Worm (Caenorhabditis elegans) whole organism, L4 larva: ENCODE data around the gene lgc-18.

ENCODE experiments used
- F26F4.8 ChIP-seq: fragments of 200-800 bp; sonication (Bioruptor generic); conservative IDR thresholded peaks from 2 replicates; pipeline ENCODE4 v1.3.6; 2022; ENCODE audit warnings: missing genetic modification characterization, missing compliant biosample characterization
- F44E2.7 ChIP-seq: fragments of 200-800 bp; sonication (Bioruptor generic); IDR thresholded peaks from 2 replicates; pipeline ENCODE4 v2.1.2; 2022; ENCODE audit warnings: missing genetic modification characterization, missing compliant biosample characterization
- R02D3.7 ChIP-seq: fragments of 150-350 bp; sonication (generic microtip); optimal IDR thresholded peaks from 3 replicates; lab custom pipeline; 2014; ENCODE audit warnings: missing biosample characterization, missing genetic modification characterization
- T20F7.1 ChIP-seq: fragments of 200-800 bp; sonication (Bioruptor generic); optimal IDR thresholded peaks from 2 replicates; lab custom pipeline; 2018; ENCODE audit warnings: mild to moderate bottlenecking, missing genetic modification characterization, missing compliant biosample characterization
- T26A8.4 ChIP-seq: fragments of 200-800 bp; sonication (Bioruptor generic); IDR thresholded peaks from 2 replicates; pipeline ENCODE4 v1.3.6; 2022; ENCODE audit warnings: missing genetic modification characterization, missing compliant biosample characterization
- Y105C5A.15 ChIP-seq: fragments of 200-800 bp; sonication (Bioruptor generic); IDR thresholded peaks from 2 replicates; pipeline ENCODE4 v1.3.6; 2022; ENCODE audit warnings: missing genetic modification characterization, missing compliant biosample characterization
- Y5F2A.4 ChIP-seq: fragments of 200-800 bp; sonication (Bioruptor generic); optimal IDR thresholded peaks from 2 replicates; lab custom pipeline; 2018; ENCODE audit warnings: mild to moderate bottlenecking, missing genetic modification characterization, missing compliant biosample characterization
- Y75B8A.6 ChIP-seq: fragments of 200-800 bp; sonication (Bioruptor generic); IDR thresholded peaks from 2 replicates; pipeline ENCODE4 v1.3.6; 2022; ENCODE audit warnings: missing genetic modification reagents, missing genetic modification characterization, missing compliant biosample characterization
- ZK546.5 ChIP-seq, 2 experiments: sonication (generic microtip); optimal IDR thresholded peaks; 2 replicates each; lab custom pipeline; 2017; ENCODE audit warnings: missing biosample characterization in 2 of 2, missing genetic modification characterization in 2 of 2
- aha-1 ChIP-seq: fragments of 150-350 bp; peaks from one replicate; lab custom pipeline; 2014; ENCODE audit warnings: missing biosample characterization, missing genetic modification characterization
- aly-2 ChIP-seq: sonication (generic microtip); optimal IDR thresholded peaks from 2 replicates; lab custom pipeline; 2018; ENCODE audit warnings: missing biosample characterization, missing genetic modification characterization
- ama-1 ChIP-seq: fragments of 150-350 bp; optimal IDR thresholded peaks from 2 replicates; lab custom pipeline; 2014; ENCODE audit warnings: inconsistent platforms, mixed read lengths
- arid-1 ChIP-seq: fragments of 200-800 bp; sonication (Bioruptor generic); conservative IDR thresholded peaks from 2 replicates; pipeline ENCODE4 v1.3.6; 2022; ENCODE audit warnings: missing genetic modification reagents, missing genetic modification characterization, missing compliant biosample characterization
- attf-4 ChIP-seq: sonication (generic microtip); optimal IDR thresholded peaks from 3 replicates; lab custom pipeline; 2017; ENCODE audit warnings: missing biosample characterization, missing genetic modification characterization
- ceh-28 ChIP-seq: fragments of 150-350 bp; optimal IDR thresholded peaks from 2 replicates; lab custom pipeline; 2014; ENCODE audit warnings: missing biosample characterization, missing genetic modification reagents, missing genetic modification characterization
- ceh-62 ChIP-seq: sonication (generic microtip); optimal IDR thresholded peaks from 2 replicates; lab custom pipeline; 2017; ENCODE audit warnings: missing biosample characterization, missing genetic modification characterization
- ces-1 ChIP-seq: fragments of 150-350 bp; sonication (generic microtip); optimal IDR thresholded peaks from 4 replicates; lab custom pipeline; 2014; ENCODE audit warnings: missing biosample characterization, missing genetic modification reagents, missing genetic modification characterization
- daf-16 ChIP-seq, 3 experiments: sonication (generic microtip); optimal IDR thresholded peaks; 2 replicates each; lab custom pipeline; 2016 to 2017; ENCODE audit warnings: missing genetic modification characterization in 3 of 3, missing genetic modification reagents in 3 of 3, mild to moderate bottlenecking in 2 of 3, missing compliant biosample characterization in 2 of 3, missing biosample characterization in 1 of 3, moderate library complexity in 1 of 3
- daf-19 ChIP-seq: fragments of 200-800 bp; sonication (Bioruptor generic); conservative IDR thresholded peaks from 2 replicates; pipeline ENCODE4 v1.3.6; 2022; ENCODE audit warnings: missing genetic modification characterization, missing compliant biosample characterization
- daf-8 ChIP-seq: fragments of 200-800 bp; sonication (Bioruptor generic); IDR thresholded peaks from 2 replicates; pipeline ENCODE4 v1.3.6; 2022; ENCODE audit warnings: missing genetic modification characterization, missing compliant biosample characterization
- dmd-6 ChIP-seq: fragments of 200-800 bp; sonication (Bioruptor generic); IDR thresholded peaks from 2 replicates; pipeline ENCODE4 v1.3.6; 2022; ENCODE audit warnings: missing genetic modification reagents, missing genetic modification characterization, missing compliant biosample characterization
- dmd-8 ChIP-seq: fragments of 200-800 bp; sonication (Bioruptor generic); IDR thresholded peaks from 2 replicates; pipeline ENCODE4 v1.3.6; 2022; ENCODE audit warnings: missing genetic modification characterization, missing compliant biosample characterization
- dpl-1 ChIP-seq: fragments of 150-350 bp; optimal IDR thresholded peaks from 2 replicates; lab custom pipeline; 2014; ENCODE audit warnings: missing biosample characterization, missing genetic modification reagents, missing genetic modification characterization
- duxl-1 ChIP-seq: sonication (generic microtip); optimal IDR thresholded peaks from 2 replicates; lab custom pipeline; 2016; ENCODE audit warnings: mild to moderate bottlenecking, missing genetic modification characterization, moderate library complexity, missing compliant biosample characterization; ENCODE audit not compliant: poor library complexity
- dve-1 ChIP-seq: sonication (generic microtip); optimal IDR thresholded peaks from 2 replicates; lab custom pipeline; 2017; ENCODE audit warnings: antibody characterized with exemption, mild to moderate bottlenecking, missing genetic modification characterization, missing compliant biosample characterization; ENCODE audit not compliant: insufficient read depth
- egl-27 ChIP-seq: sonication (generic microtip); optimal IDR thresholded peaks from 3 replicates; lab custom pipeline; 2017; ENCODE audit warnings: missing biosample characterization, missing genetic modification reagents, missing genetic modification characterization
- fkh-10 ChIP-seq: fragments of 150-350 bp; optimal IDR thresholded peaks from 2 replicates; lab custom pipeline; 2014; ENCODE audit warnings: missing biosample characterization, missing genetic modification reagents, missing genetic modification characterization
- fos-1 ChIP-seq: fragments of 150-350 bp; optimal IDR thresholded peaks from 2 replicates; lab custom pipeline; 2014; ENCODE audit warnings: missing biosample characterization, missing genetic modification characterization
- hif-1 ChIP-seq, 2 experiments: sonication (generic microtip); optimal IDR thresholded peaks; 2 replicates each; lab custom pipeline; 2016 to 2017; ENCODE audit warnings: missing compliant biosample characterization in 2 of 2, missing genetic modification characterization in 2 of 2, missing genetic modification reagents in 2 of 2, missing genotype in 2 of 2, mild to moderate bottlenecking in 1 of 2
- hlh-11 ChIP-seq: fragments of 200-800 bp; sonication (Bioruptor generic); optimal IDR thresholded peaks from 2 replicates; lab custom pipeline; 2018; ENCODE audit warnings: mild to moderate bottlenecking, missing genetic modification characterization, missing compliant biosample characterization
- lin-13 ChIP-seq: fragments of 150-350 bp; optimal IDR thresholded peaks from 2 replicates; lab custom pipeline; 2014; ENCODE audit warnings: missing biosample characterization, missing genetic modification reagents, missing genetic modification characterization
- lin-15B ChIP-seq: fragments of 150-350 bp; sonication (generic microtip); optimal IDR thresholded peaks from 3 replicates; lab custom pipeline; 2014; ENCODE audit warnings: missing biosample characterization, missing genetic modification characterization
- lin-29 ChIP-seq: fragments of 200-800 bp; sonication (Bioruptor generic); IDR thresholded peaks from 2 replicates; pipeline ENCODE4 v1.3.6; 2022; ENCODE audit warnings: missing genetic modification reagents, missing genetic modification characterization, missing compliant biosample characterization
- mes-2 ChIP-seq: sonication (generic microtip); optimal IDR thresholded peaks from 2 replicates; lab custom pipeline; 2016; ENCODE audit warnings: missing genotype, mild to moderate bottlenecking, missing genetic modification characterization, missing compliant biosample characterization; ENCODE audit not compliant: poor library complexity, severe bottlenecking
- nhr-102 ChIP-seq: sonication (generic microtip); optimal IDR thresholded peaks from 2 replicates; lab custom pipeline; 2016; ENCODE audit warnings: mild to moderate bottlenecking, missing genetic modification characterization, moderate library complexity, missing compliant biosample characterization
- nhr-28 ChIP-seq: fragments of 150-350 bp; optimal IDR thresholded peaks from 2 replicates; lab custom pipeline; 2014; ENCODE audit warnings: missing biosample characterization, missing genetic modification characterization
- nhr-48 ChIP-seq: sonication (generic microtip); optimal IDR thresholded peaks from 2 replicates; lab custom pipeline; 2016; ENCODE audit warnings: mild to moderate bottlenecking, missing genetic modification characterization, missing compliant biosample characterization
- php-3 ChIP-seq: fragments of 200-800 bp; sonication (Bioruptor generic); IDR thresholded peaks from 2 replicates; pipeline ENCODE4 v1.3.6; 2022; ENCODE audit warnings: missing genetic modification reagents, missing genetic modification characterization, missing compliant biosample characterization
- rbr-2 ChIP-seq: sonication (generic microtip); optimal IDR thresholded peaks from 2 replicates; lab custom pipeline; 2016; ENCODE audit warnings: missing genotype, missing genetic modification characterization, missing compliant biosample characterization
- saeg-2 ChIP-seq: fragments of 200-800 bp; sonication (Bioruptor generic); IDR thresholded peaks from 2 replicates; pipeline ENCODE4 v1.3.6; 2022; ENCODE audit warnings: missing genetic modification reagents, missing genetic modification characterization, missing compliant biosample characterization
- set-16 ChIP-seq: fragments of 200-800 bp; sonication (Bioruptor generic); IDR thresholded peaks from 2 replicates; pipeline ENCODE4 v1.3.6; 2022; ENCODE audit warnings: missing genetic modification reagents, missing genetic modification characterization, missing compliant biosample characterization
- skn-1 ChIP-seq: fragments of 150-350 bp; optimal IDR thresholded peaks from 2 replicates; lab custom pipeline; 2014; ENCODE audit warnings: missing biosample characterization, missing genetic modification characterization
- spr-1 ChIP-seq: sonication (generic microtip); optimal IDR thresholded peaks from 2 replicates; lab custom pipeline; 2016; ENCODE audit warnings: mild to moderate bottlenecking, missing genetic modification characterization, missing compliant biosample characterization
- unc-39 ChIP-seq: sonication (generic microtip); optimal IDR thresholded peaks from 2 replicates; lab custom pipeline; 2017; ENCODE audit warnings: missing biosample characterization, missing genetic modification characterization
- zag-1 ChIP-seq: fragments of 150-350 bp; optimal IDR thresholded peaks from 2 replicates; lab custom pipeline; 2014; ENCODE audit warnings: missing biosample characterization, missing genetic modification characterization
- zip-11 ChIP-seq: fragments of 200-800 bp; sonication (Bioruptor generic); IDR thresholded peaks from 2 replicates; pipeline ENCODE4 v1.3.6; 2022; ENCODE audit warnings: missing genetic modification characterization, missing compliant biosample characterization
- ztf-11 ChIP-seq: fragments of 150-350 bp; optimal IDR thresholded peaks from 2 replicates; lab custom pipeline; 2014; ENCODE audit warnings: missing biosample characterization, missing genetic modification characterization
- ztf-7 ChIP-seq: fragments of 150-350 bp; optimal IDR thresholded peaks from 2 replicates; lab custom pipeline; 2014; ENCODE audit warnings: missing biosample characterization, missing genetic modification characterization

The lgc-18 gene

ce11 chrX:12104630-12105029 lies 20.8 kb upstream of the lgc-18 start, which contains the start of gene col-181:
col-181 (plus strand) TSS chrX:12104930.
- TF ChIP-seq egl-27 = no peak
- no peak for TF ChIP-seq unc-39
- TF ChIP-seq F44E2.7 = no peak
- TF ChIP-seq rbr-2 (tag; lab: Kevin White, UChicago) = no peak
- TF ChIP-seq R02D3.7 = no peak
- TF ChIP-seq nhr-48 (tag; lab: Kevin White, UChicago) = peak; percentile 21
- TF ChIP-seq dpl-1 (GFP tag; lab: Kevin White, UChicago) = no peak
- peak; percentile 61 for TF ChIP-seq hlh-11 (tag; lab: Kevin White, UChicago)
- TF ChIP-seq Y105C5A.15 (GFP tag; lab: Robert Waterston, UW) = no peak
- TF ChIP-seq zip-11 = no peak
- no peak for TF ChIP-seq saeg-2
- TF ChIP-seq ztf-7 (tag; lab: Kevin White, UChicago) = no peak
- TF ChIP-seq aly-2 (tag; lab: Kevin White, UChicago) = no peak
- TF ChIP-seq F26F4.8 (GFP tag; lab: Robert Waterston, UW) = no peak
- TF ChIP-seq ceh-28 (tag; lab: Kevin White, UChicago) = no peak
- TF ChIP-seq dmd-8 (GFP tag; lab: Robert Waterston, UW) = no peak
- TF ChIP-seq arid-1 = no peak
- no peak for TF ChIP-seq nhr-28
- TF ChIP-seq aha-1 (tag; lab: Kevin White, UChicago) = peak; percentile 89
- no peak for TF ChIP-seq hif-1 (tag; optimal IDR thresholded peaks at IDR 0.05; lab: Kevin White, UChicago)
- TF ChIP-seq daf-8 (GFP tag; lab: Robert Waterston, UW) = no peak
- TF ChIP-seq daf-19 = no peak
- TF ChIP-seq lin-13 (GFP tag; lab: Kevin White, UChicago) = no peak
- no peak for TF ChIP-seq T26A8.4
- TF ChIP-seq ZK546.5 (tag; optimal IDR thresholded peaks at IDR 0.05; lab: Kevin White, UChicago) = no peak

ce11 chrX:12105458-12105857 lies 19.9 kb upstream of the lgc-18 start:
- TF ChIP-seq set-16 (GFP tag; lab: Robert Waterston, UW) (peak; percentile 95), dve-1 (tag; lab: Kevin White, UChicago) (no peak)

ce11 chrX:12106004-12106403 lies 19.4 kb upstream of the lgc-18 start:
- no peak for TF ChIP-seq lin-15B (tag; lab: Kevin White, UChicago)
- TF ChIP-seq nhr-102 (tag; lab: Kevin White, UChicago) = peak; percentile 79
- peak; percentile 69 for TF ChIP-seq spr-1 (tag; lab: Kevin White, UChicago)
- TF ChIP-seq duxl-1 = peak; percentile 90
- TF ChIP-seq skn-1 (tag; lab: Kevin White, UChicago) = peak; percentile 19
- no peak for TF ChIP-seq fos-1 (tag; lab: Kevin White, UChicago)
- TF ChIP-seq ztf-11 (tag; lab: Kevin White, UChicago) = no peak
- peak; percentile 81 for TF ChIP-seq dmd-6 (GFP tag; lab: Robert Waterston, UW)
- no peak for TF ChIP-seq php-3
- TF ChIP-seq fkh-10 (GFP tag; lab: Kevin White, UChicago) = peak; percentile 65
- TF ChIP-seq ceh-62 (tag; lab: Kevin White, UChicago) = no peak
- TF ChIP-seq ama-1 (lab: Kevin White, UChicago) = no peak
- peak; percentile 80; the same call in 1 of the 2 replicates for TF ChIP-seq daf-8 (GFP tag; lab: Robert Waterston, UW)
- TF ChIP-seq nhr-48 (tag; lab: Kevin White, UChicago) = peak; percentile 73
- peak; percentile 64 for TF ChIP-seq T20F7.1 (GFP tag; lab: Kevin White, UChicago)
- TF ChIP-seq mes-2 (tag; lab: Kevin White, UChicago) = no peak
- TF ChIP-seq daf-19 = peak; percentile 94
- peak; percentile 46; the same call in 1 of the 2 replicates for TF ChIP-seq lin-29 (GFP tag; lab: Robert Waterston, UW)
- TF ChIP-seq ceh-28 (tag; lab: Kevin White, UChicago) = no peak
- peak; percentile 80 for TF ChIP-seq ztf-7 (tag; lab: Kevin White, UChicago)
- TF ChIP-seq rbr-2 (tag; lab: Kevin White, UChicago) = peak; percentile 86
- 0 out of 2 replicates have a peak, but pooled peaks have one; percentile 77 for TF ChIP-seq F44E2.7
- peak; percentile 77 for TF ChIP-seq ces-1 (GFP tag; lab: Kevin White, UChicago)
- TF ChIP-seq daf-16 (GFP tag; optimal IDR thresholded peaks at IDR 0.05; lab: Kevin White, UChicago) = peak; percentile 44 to 93
- TF ChIP-seq daf-16 (tag; optimal IDR thresholded peaks at IDR 0.05; lab: Kevin White, UChicago) = peak; percentile 72
- peak; percentile 93 for TF ChIP-seq Y105C5A.15 (GFP tag; lab: Robert Waterston, UW)
- no peak for TF ChIP-seq aly-2 (tag; lab: Kevin White, UChicago)
- peak in 1 of 2 experiments; percentile 21 for TF ChIP-seq hif-1 (tag; optimal IDR thresholded peaks at IDR 0.05; lab: Kevin White, UChicago)
- TF ChIP-seq attf-4 (tag; lab: Kevin White, UChicago) = no peak
- peak; percentile 84 for TF ChIP-seq Y5F2A.4
- TF ChIP-seq zag-1 (tag; lab: Kevin White, UChicago) = peak; percentile 46
- peak; percentile 90 for TF ChIP-seq Y75B8A.6 (GFP tag; lab: Robert Waterston, UW)
